Fruit fly (Drosophila melanogaster): ENCODE data around the gene CG33986.

dm6 chr3L:15504687-15505086 is 20.4 kb downstream of the CG33986 start, which contains the start of gene CG7857:
- no peak for TF ChIP-seq CG7368 (GFP tag; optimal IDR thresholded peaks at IDR 0.05)
- TF ChIP-seq CG8319 (GFP tag; optimal IDR thresholded peaks at IDR 0.05), result no peak

Data from whole organism, prepupa.